1 fruit fly cellular context compared by ENCODE assay signal in the genomic region with DNA sequence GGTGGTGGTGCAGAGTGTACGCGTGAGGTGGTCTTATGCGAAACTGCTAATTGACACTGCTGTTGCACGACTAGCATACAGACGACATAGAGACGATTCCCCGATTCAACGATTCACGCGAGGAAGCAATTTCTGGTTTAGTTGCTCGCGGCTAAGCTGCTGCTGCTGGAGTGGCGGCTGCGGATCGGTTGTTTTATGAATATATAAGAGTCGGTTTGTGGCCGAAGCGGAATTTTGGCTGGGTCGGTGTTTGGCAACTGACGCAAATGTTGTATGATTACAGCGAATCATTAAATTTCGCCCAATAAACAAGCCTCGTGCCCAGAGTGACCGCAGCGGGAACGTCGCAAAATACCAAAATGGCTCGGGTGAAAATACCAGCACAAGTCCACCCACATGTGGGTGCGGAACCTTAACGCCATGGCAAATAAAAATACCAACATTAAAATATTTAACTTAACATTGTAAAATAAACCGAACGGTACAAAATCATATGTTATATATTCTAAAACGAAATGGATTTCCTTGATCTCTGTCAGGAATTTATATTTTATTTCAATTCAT.
TF ChIP-seq lines count a peak whose summit lies in the region.

A gene (minus strand): TSS at position 340 of the 564 bp plus-strand sequence.

TF ChIP-seq in whole organism, embryonic, 481 proteins besides CTCF, POLR2A, EP300 and RAD21 (continued from another document):
- no peak for TF ChIP-seq MTF-1 (GFP tag; optimal IDR thresholded peaks at IDR 0.05; lab: Kevin White, UChicago; ENCODE audit: borderline replicate concordance)
- TF ChIP-seq ERR (GFP tag; optimal IDR thresholded peaks at IDR 0.05; lab: Kevin White, UChicago): no peak
- TF ChIP-seq Dfd (GFP tag; optimal IDR thresholded peaks at IDR 0.05; lab: Kevin White, UChicago): no peak
- TF ChIP-seq BEAF-32 (GFP tag; optimal IDR thresholded peaks at IDR 0.05; lab: Kevin White, UChicago): peak; percentile 30
- TF ChIP-seq dm (GFP tag; optimal IDR thresholded peaks at IDR 0.05; lab: Kevin White, UChicago): peak; percentile 62
- no peak for TF ChIP-seq maf-S (GFP tag; optimal IDR thresholded peaks at IDR 0.05; lab: Kevin White, UChicago)
- no peak for TF ChIP-seq CG11696 (GFP tag; IDR thresholded peaks at IDR 0.05; lab: Robert Waterston, UW)
- TF ChIP-seq sna (GFP tag; IDR thresholded peaks at IDR 0.05; lab: Robert Waterston, UW; ENCODE audit: partially characterized antibody): 0 out of 2 replicates have a peak, but pooled peaks have one; percentile 20
- TF ChIP-seq CG1024 (GFP tag; IDR thresholded peaks at IDR 0.05; lab: Robert Waterston, UW): no peak
- no peak for TF ChIP-seq toy (GFP tag; IDR thresholded peaks at IDR 0.05; lab: Robert Waterston, UW)
- no peak for TF ChIP-seq az2 (GFP tag; optimal IDR thresholded peaks at IDR 0.05; lab: Kevin White, UChicago)
- TF ChIP-seq her (GFP tag; optimal IDR thresholded peaks at IDR 0.05; lab: Kevin White, UChicago): no peak
- TF ChIP-seq Elba2 (GFP tag; optimal IDR thresholded peaks at IDR 0.05; lab: Kevin White, UChicago): no peak
- TF ChIP-seq corto (GFP tag; optimal IDR thresholded peaks at IDR 0.05; lab: Kevin White, UChicago): no peak
- TF ChIP-seq bsh (GFP tag; optimal IDR thresholded peaks at IDR 0.05; lab: Kevin White, UChicago): no peak
- TF ChIP-seq CG10431 (GFP tag; optimal IDR thresholded peaks at IDR 0.05; lab: Kevin White, UChicago): no peak
- peak; percentile 49 for TF ChIP-seq Deaf1 (tag; optimal IDR thresholded peaks at IDR 0.05; lab: Kevin White, UChicago)
- TF ChIP-seq Aef1 (GFP tag; IDR thresholded peaks at IDR 0.05; lab: Robert Waterston, UW): no peak
- no peak for TF ChIP-seq h (optimal IDR thresholded peaks at IDR 0.05; lab: Kevin White, UChicago)
- no peak for TF ChIP-seq GATAe (GFP tag; conservative IDR thresholded peaks at IDR 0.05; lab: Robert Waterston, UW)
- no peak for TF ChIP-seq Dad (GFP tag; optimal IDR thresholded peaks at IDR 0.05; lab: Kevin White, UChicago)
- no peak for TF ChIP-seq CG17361 (GFP tag; IDR thresholded peaks at IDR 0.05; lab: Robert Waterston, UW)
- TF ChIP-seq CG15601 (tag; optimal IDR thresholded peaks at IDR 0.05; lab: Kevin White, UChicago): no peak
- TF ChIP-seq Mes4 (GFP tag; optimal IDR thresholded peaks at IDR 0.05; lab: Kevin White, UChicago): no peak
- no peak for TF ChIP-seq CG11247 (GFP tag; IDR thresholded peaks at IDR 0.05; lab: Robert Waterston, UW)
- no peak for TF ChIP-seq unpg (GFP tag; optimal IDR thresholded peaks at IDR 0.05; lab: Kevin White, UChicago)
- TF ChIP-seq CG11504 (tag; optimal IDR thresholded peaks at IDR 0.05; lab: Kevin White, UChicago): no peak
- TF ChIP-seq Myb (GFP tag; optimal IDR thresholded peaks at IDR 0.05; lab: Kevin White, UChicago): no peak
- TF ChIP-seq Lhr (GFP tag; optimal IDR thresholded peaks at IDR 0.05; lab: Kevin White, UChicago): no peak
- TF ChIP-seq CrebB (tag; optimal IDR thresholded peaks at IDR 0.05; lab: Kevin White, UChicago): no peak
- no peak for TF ChIP-seq CG15269 (tag; optimal IDR thresholded peaks at IDR 0.05; lab: Kevin White, UChicago)
- no peak for TF ChIP-seq CG4424 (GFP tag; optimal IDR thresholded peaks at IDR 0.05; lab: Kevin White, UChicago)
- no peak for TF ChIP-seq CG12219 (GFP tag; optimal IDR thresholded peaks at IDR 0.05; lab: Kevin White, UChicago)
- no peak for TF ChIP-seq Hmx (GFP tag; optimal IDR thresholded peaks at IDR 0.05; lab: Kevin White, UChicago)
- no peak for TF ChIP-seq otp (GFP tag; IDR thresholded peaks at IDR 0.05; lab: Robert Waterston, UW)
- TF ChIP-seq Ssrp (tag; optimal IDR thresholded peaks at IDR 0.05; lab: Kevin White, UChicago): no peak
- peak; percentile 26; the same call in 1 of the 2 replicates for TF ChIP-seq amos (GFP tag; IDR thresholded peaks at IDR 0.05; lab: Robert Waterston, UW; ENCODE audit: partially characterized antibody)
